Worm (Caenorhabditis elegans): ENCODE results near the gene dylt-3.

Gene dylt-3

DNA sequence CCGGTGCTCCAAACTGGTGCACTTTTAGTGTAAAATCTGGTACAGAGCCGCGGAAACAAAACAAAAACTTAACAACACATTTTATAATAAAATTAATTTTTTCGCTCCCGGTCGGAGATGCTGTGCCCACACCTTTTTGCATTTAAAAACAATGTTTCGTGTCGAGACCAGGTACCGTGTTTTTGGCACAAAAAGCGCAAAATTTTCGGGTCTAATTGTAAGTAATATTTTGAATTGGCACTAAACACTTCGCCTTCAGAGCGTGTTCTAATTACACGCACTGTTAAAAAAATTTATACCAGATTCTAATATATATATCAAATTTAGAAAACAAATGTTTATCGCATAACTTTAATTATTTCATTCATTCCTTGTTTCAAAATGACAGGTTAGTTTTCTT lies at the start of gene dylt-3:
TSS of gene dylt-3 (plus strand) at position 301 of the 400 bp plus-strand sequence.
- TF ChIP-seq hlh-4 (tag; optimal IDR thresholded peaks at IDR 0.05): no peak
- TF ChIP-seq skn-1 (tag; optimal IDR thresholded peaks at IDR 0.05): no peak
- TF ChIP-seq nhr-20 (tag; optimal IDR thresholded peaks at IDR 0.05): no peak
- TF ChIP-seq ceh-8 (GFP tag; optimal IDR thresholded peaks at IDR 0.05): no peak
- no peak for TF ChIP-seq fkh-10 (GFP tag; optimal IDR thresholded peaks at IDR 0.05)
- no peak for TF ChIP-seq lin-35 (GFP tag; optimal IDR thresholded peaks at IDR 0.05)
- no peak for TF ChIP-seq mef-2 (tag; optimal IDR thresholded peaks at IDR 0.05)
- TF ChIP-seq mab-9 (GFP tag; IDR thresholded peaks at IDR 0.05): no peak
- no peak for TF ChIP-seq ceh-63 (GFP tag; optimal IDR thresholded peaks at IDR 0.05)
- TF ChIP-seq nhr-90 (tag; optimal IDR thresholded peaks at IDR 0.05; ENCODE audit: poor library complexity): no peak
- TF ChIP-seq nhr-12 (tag; optimal IDR thresholded peaks at IDR 0.05): no peak

DNA sequence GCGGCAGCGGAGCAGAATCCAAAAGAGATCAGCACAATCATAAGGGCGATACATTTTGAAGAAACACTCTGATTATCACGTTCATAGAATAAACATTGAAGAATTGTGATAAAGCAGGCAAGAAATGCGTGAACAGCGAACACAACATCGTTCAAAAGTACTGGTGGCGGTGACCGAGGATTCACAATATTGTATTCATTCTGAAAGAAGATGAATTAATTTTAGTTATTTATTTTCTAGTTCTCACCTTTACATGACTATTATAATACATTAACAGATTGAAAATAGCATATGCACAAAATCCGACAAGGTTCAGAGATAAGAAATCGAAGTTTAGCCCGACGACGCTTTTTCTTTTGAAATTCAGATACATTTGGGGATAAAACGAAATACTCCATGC lies 45.6 kb upstream of the dylt-3 start:
- TF ChIP-seq efl-3 (GFP tag; optimal IDR thresholded peaks at IDR 0.05) (no peak), unc-130 (tag; optimal IDR thresholded peaks at IDR 0.05) (no peak), tbx-2 (tag; optimal IDR thresholded peaks at IDR 0.05) (no peak), lin-13 (GFP tag; optimal IDR thresholded peaks at IDR 0.05) (no peak), sptf-1 (tag; optimal IDR thresholded peaks at IDR 0.05) (no peak), alr-1 (tag; optimal IDR thresholded peaks at IDR 0.05; ENCODE audit: borderline replicate concordance) (no peak), mep-1 (tag; optimal IDR thresholded peaks at IDR 0.05) (no peak), ceh-88 (GFP tag; IDR thresholded peaks at IDR 0.05) (no peak), ceh-8 (GFP tag; optimal IDR thresholded peaks at IDR 0.05) (no peak), isw-1 (GFP tag; IDR thresholded peaks at IDR 0.05) (no peak), C04F5.9 (tag; optimal IDR thresholded peaks at IDR 0.05) (no peak), nhr-20 (tag; optimal IDR thresholded peaks at IDR 0.05) (no peak), xbp-1 (tag; optimal IDR thresholded peaks at IDR 0.05) (no peak), pax-3 (tag; optimal IDR thresholded peaks at IDR 0.05) (no peak), nhr-84 (tag; optimal IDR thresholded peaks at IDR 0.05) (no peak), lin-14 (GFP tag; optimal IDR thresholded peaks at IDR 0.05) (no peak), skn-1 (tag; optimal IDR thresholded peaks at IDR 0.05) (no peak)

DNA sequence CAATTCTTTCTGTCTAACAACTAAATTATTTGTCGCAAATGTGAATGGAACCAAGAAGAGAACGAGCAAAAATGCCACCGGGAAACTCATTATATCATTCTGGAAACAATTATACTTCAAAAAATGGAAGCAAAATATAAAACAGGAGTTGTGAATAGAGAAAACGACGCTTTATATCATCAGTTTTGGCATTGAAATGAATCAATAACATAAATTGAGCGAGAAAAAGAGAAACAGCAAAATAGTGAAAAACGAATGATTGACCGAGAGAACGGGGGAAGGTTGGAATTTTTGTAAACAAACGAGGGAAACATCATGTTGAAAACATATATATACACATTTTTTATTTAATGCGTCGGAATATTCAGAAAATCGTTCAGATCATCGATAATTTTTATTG lies 44.7 kb upstream of the dylt-3 start, which contains the start of gene ctns-1:
TSS of gene ctns-1 (minus strand) at position 101 of the 400 bp plus-strand sequence.
- TF ChIP-seq ceh-82 (tag; optimal IDR thresholded peaks at IDR 0.05): no peak
- no peak for TF ChIP-seq efl-1 (optimal IDR thresholded peaks at IDR 0.05)
- peak in 1 of 2 experiments; percentile 11 for TF ChIP-seq efl-1 (GFP tag; optimal IDR thresholded peaks at IDR 0.05 in 1 of 2)

DNA sequence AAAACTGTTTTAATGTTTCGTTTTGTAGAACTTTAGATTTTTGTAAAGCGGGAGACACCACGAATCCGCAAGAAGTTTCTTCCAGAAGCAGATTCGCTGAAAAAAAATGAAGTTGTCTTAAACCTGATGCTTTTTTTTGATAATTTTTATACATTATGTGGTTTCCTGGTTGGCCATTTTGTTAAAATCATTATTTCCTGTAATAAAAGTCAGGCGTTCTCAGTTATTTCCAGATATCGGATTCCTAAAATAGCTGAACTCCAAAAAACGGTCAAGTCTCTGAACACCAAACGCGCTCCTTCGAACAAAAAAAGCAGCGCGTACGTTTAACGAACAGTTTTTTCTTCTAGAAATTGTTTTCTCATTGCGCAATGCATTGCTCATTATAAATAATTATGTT lies 44.2 kb upstream of the dylt-3 start:
- TF ChIP-seq unc-98 (GFP tag; IDR thresholded peaks at IDR 0.05): no peak
- TF ChIP-seq snpc-4 (tag; optimal IDR thresholded peaks at IDR 0.05): no peak
- no peak for TF ChIP-seq hlh-17 (GFP tag; optimal IDR thresholded peaks at IDR 0.05; ENCODE audit: borderline replicate concordance)
- no peak for TF ChIP-seq nhr-28 (tag; optimal IDR thresholded peaks at IDR 0.05)
- no peak for TF ChIP-seq lin-39 (tag; optimal IDR thresholded peaks at IDR 0.05)
- no peak for TF ChIP-seq nhr-84 (tag; optimal IDR thresholded peaks at IDR 0.05)
- TF ChIP-seq nhr-19 (GFP tag; conservative IDR thresholded peaks at IDR 0.05): no peak
- peak; percentile 65 to 73 for TF ChIP-seq efl-1 (optimal IDR thresholded peaks at IDR 0.05)
- peak; percentile 65 to 97 for TF ChIP-seq efl-1 (GFP tag; optimal IDR thresholded peaks at IDR 0.05 in 1 of 2)
- peak; percentile 33 for TF ChIP-seq skn-1 (tag; optimal IDR thresholded peaks at IDR 0.05)
- no peak for TF ChIP-seq unc-30 (tag; optimal IDR thresholded peaks at IDR 0.05)
- TF ChIP-seq ceh-82 (tag; optimal IDR thresholded peaks at IDR 0.05): no peak
- no peak for TF ChIP-seq sup-37 (GFP tag; optimal IDR thresholded peaks at IDR 0.05)
- TF ChIP-seq nhr-11 (tag; optimal IDR thresholded peaks at IDR 0.05): no peak
- TF ChIP-seq dpl-1 (GFP tag; optimal IDR thresholded peaks at IDR 0.05): peak; percentile 47 to 70 (median 65)
- no peak for TF ChIP-seq swsn-7 (tag; optimal IDR thresholded peaks at IDR 0.05)
- TF ChIP-seq ztf-11 (tag; optimal IDR thresholded peaks at IDR 0.05): no peak
- no peak for TF ChIP-seq ceh-90 (tag; optimal IDR thresholded peaks at IDR 0.05)
- no peak for TF ChIP-seq egl-27 (tag; optimal IDR thresholded peaks at IDR 0.05)
- no peak for TF ChIP-seq fkh-10 (GFP tag; optimal IDR thresholded peaks at IDR 0.05)
- no peak for TF ChIP-seq alr-1 (tag; optimal IDR thresholded peaks at IDR 0.05; ENCODE audit: borderline replicate concordance)
- no peak for TF ChIP-seq elt-3 (tag; optimal IDR thresholded peaks at IDR 0.05)
- TF ChIP-seq nhr-47 (tag; optimal IDR thresholded peaks at IDR 0.05): peak; percentile 23
- TF ChIP-seq lin-13 (GFP tag; optimal IDR thresholded peaks at IDR 0.05): peak; percentile 34
- no peak; the same call in 1 of the 2 replicates for TF ChIP-seq isw-1 (GFP tag; IDR thresholded peaks at IDR 0.05)
- no peak for TF ChIP-seq unc-86 (tag; optimal IDR thresholded peaks at IDR 0.05)
- no peak for TF ChIP-seq rnt-1 (tag; optimal IDR thresholded peaks at IDR 0.05)
- no peak for TF ChIP-seq C04F5.9 (tag; optimal IDR thresholded peaks at IDR 0.05)
- TF ChIP-seq ceh-63 (GFP tag; optimal IDR thresholded peaks at IDR 0.05): no peak
